Fruit fly (Drosophila melanogaster) whole organism, wandering third instar larva: Measurements from ENCODE around the gene Cyp304a1.
A peak's percentile ranks its signal among the peaks of the same experiment; 100 is the strongest.

Experiments used
- CG32264 ChIP-seq: fragments of 200-800 bp; sonication (Bioruptor generic); optimal IDR thresholded peaks from 2 replicates; lab custom pipeline; 2016; ENCODE audit warnings: missing biosample characterization, missing genetic modification characterization
- CG9705 ChIP-seq: fragments of 200-800 bp; sonication (Bioruptor generic); optimal IDR thresholded peaks from 2 replicates; lab custom pipeline; 2018; ENCODE audit warnings: missing biosample characterization, mild to moderate bottlenecking, missing genetic modification characterization
- CrebA ChIP-seq: fragments of 200-800 bp; sonication (Bioruptor generic); optimal IDR thresholded peaks from 2 replicates; lab custom pipeline; 2016; ENCODE audit warnings: missing biosample characterization, mild to moderate bottlenecking, missing genetic modification characterization, borderline replicate concordance
- Dif ChIP-seq: fragments of 200-275, 200-300 bp; sonication (Bioruptor generic); optimal IDR thresholded peaks from 2 replicates; lab custom pipeline; 2018; ENCODE audit warnings: missing biosample characterization, missing genetic modification characterization; ENCODE audit not compliant: partially characterized antibody
- GATAd ChIP-seq: sonication (Bioruptor generic); optimal IDR thresholded peaks from 2 replicates; lab custom pipeline; 2016; ENCODE audit warnings: missing biosample characterization, missing genetic modification characterization
- HLH106 ChIP-seq: fragments of 200-800 bp; optimal IDR thresholded peaks from 3 replicates; lab custom pipeline; 2019; ENCODE audit warnings: missing biosample characterization, mild to moderate bottlenecking, missing genetic modification characterization, moderate library complexity
- Hnf4 ChIP-seq: fragments of 200-800 bp; sonication (Bioruptor generic); optimal IDR thresholded peaks from 2 replicates; lab custom pipeline; 2016; ENCODE audit warnings: missing biosample characterization, mild to moderate bottlenecking, missing genetic modification characterization
- Hr83 ChIP-seq: fragments of 200-300 bp; sonication (Bioruptor generic); optimal IDR thresholded peaks from 2 replicates; lab custom pipeline; 2016; ENCODE audit warnings: missing biosample characterization, mild to moderate bottlenecking, missing genetic modification characterization, moderate library complexity; ENCODE audit not compliant: poor library complexity, severe bottlenecking
- Jra ChIP-seq: sonication (Bioruptor generic); optimal IDR thresholded peaks from 2 replicates; lab custom pipeline; 2016; ENCODE audit warnings: missing biosample characterization, missing genetic modification characterization
- Mio ChIP-seq: sonication (Bioruptor generic); optimal IDR thresholded peaks from 2 replicates; lab custom pipeline; 2016; ENCODE audit warnings: missing biosample characterization, missing genetic modification characterization
- N ChIP-seq: fragments of >200 bp; optimal IDR thresholded peaks from 2 replicates; lab custom pipeline; 2018; ENCODE audit warnings: missing biosample characterization, missing external identifiers, missing genetic modification characterization
- OdsH ChIP-seq: fragments of 200-800 bp; sonication (Bioruptor generic); optimal IDR thresholded peaks from 2 replicates; lab custom pipeline; 2016; ENCODE audit warnings: missing biosample characterization, mild to moderate bottlenecking, missing genetic modification characterization
- Rel ChIP-seq, 2 experiments: fragments of 200-800 bp; sonication (Bioruptor generic) in 1 of 2; optimal IDR thresholded peaks; 2 replicates in 1 of 2; 3 replicates in 1 of 2; lab custom pipeline; 2016 to 2019; ENCODE audit warnings: mild to moderate bottlenecking in 2 of 2, missing biosample characterization in 2 of 2, missing genetic modification characterization in 2 of 2, moderate library complexity in 1 of 2
- Sp1 ChIP-seq: fragments of 200-800 bp; sonication (Bioruptor generic); optimal IDR thresholded peaks from 3 replicates; lab custom pipeline; 2019; ENCODE audit warnings: missing biosample characterization, mild to moderate bottlenecking, missing genetic modification characterization, moderate library complexity
- Vsx2 ChIP-seq: fragments of 200-300, 225-300 bp; sonication (Bioruptor generic); optimal IDR thresholded peaks from 2 replicates; lab custom pipeline; 2018; ENCODE audit warnings: missing biosample characterization, missing genetic modification characterization; ENCODE audit not compliant: partially characterized antibody
- brk ChIP-seq: fragments of 200-800 bp; sonication (Bioruptor generic); optimal IDR thresholded peaks from 2 replicates; lab custom pipeline; 2016; ENCODE audit warnings: missing biosample characterization, mild to moderate bottlenecking, missing genetic modification characterization
- dl ChIP-seq, 2 experiments: fragments of 175-275, 200-275 bp in 1 of 2; fragments of 200-275 bp in 1 of 2; sonication (Bioruptor generic); optimal IDR thresholded peaks; lab custom pipeline; 2018; ENCODE audit warnings: mild to moderate bottlenecking in 2 of 2, missing biosample characterization in 2 of 2, missing genetic modification characterization in 2 of 2, moderate library complexity in 2 of 2; ENCODE audit not compliant: partially characterized antibody in 2 of 2, insufficient read depth in 1 of 2
- dmrt93B ChIP-seq: fragments of 200-800 bp; sonication (Bioruptor generic); optimal IDR thresholded peaks from 2 replicates; lab custom pipeline; 2018; ENCODE audit warnings: missing biosample characterization, mild to moderate bottlenecking, missing genetic modification characterization
- ey ChIP-seq: fragments of 200-800 bp; sonication (Bioruptor generic); optimal IDR thresholded peaks from 2 replicates; lab custom pipeline; 2016; ENCODE audit warnings: missing biosample characterization, missing genetic modification characterization
- foxo ChIP-seq, 2 experiments: fragments of 200-800 bp; sonication (Bioruptor generic); optimal IDR thresholded peaks; 2 replicates in 1 of 2; 3 replicates in 1 of 2; lab custom pipeline; 2016 to 2017; ENCODE audit warnings: missing biosample characterization in 2 of 2, missing genetic modification characterization in 2 of 2
- fru ChIP-seq: fragments of 200-800 bp; sonication (Bioruptor generic); optimal IDR thresholded peaks from 3 replicates; lab custom pipeline; 2016; ENCODE audit warnings: missing biosample characterization, mild to moderate bottlenecking, missing genetic modification characterization
- h ChIP-seq: fragments of 200-800 bp; sonication (Bioruptor generic); optimal IDR thresholded peaks from 3 replicates; lab custom pipeline; 2016; ENCODE audit warnings: missing biosample characterization, mild to moderate bottlenecking, missing genetic modification characterization
- lola ChIP-seq: fragments of >200 bp; optimal IDR thresholded peaks from 2 replicates; lab custom pipeline; 2017; ENCODE audit warnings: missing biosample characterization, missing genetic modification characterization
- psq ChIP-seq: fragments of 200-800 bp; sonication (Bioruptor generic); optimal IDR thresholded peaks from 3 replicates; lab custom pipeline; 2017; ENCODE audit warnings: missing biosample characterization, mild to moderate bottlenecking, missing genetic modification characterization, moderate library complexity
- rgr ChIP-seq: fragments of 200-800 bp; sonication (Bioruptor generic); optimal IDR thresholded peaks from 3 replicates; lab custom pipeline; 2016; ENCODE audit warnings: missing biosample characterization, mild to moderate bottlenecking, missing genetic modification characterization
- sage ChIP-seq: fragments of 200-800 bp; sonication (Bioruptor generic); optimal IDR thresholded peaks from 2 replicates; lab custom pipeline; 2016; ENCODE audit warnings: missing biosample characterization, mild to moderate bottlenecking, missing genetic modification characterization
- sv ChIP-seq: fragments of 200-800 bp; sonication (Bioruptor generic); optimal IDR thresholded peaks from 3 replicates; lab custom pipeline; 2016; ENCODE audit warnings: missing biosample characterization, missing genetic modification characterization
- tai ChIP-seq: sonication (Bioruptor generic); optimal IDR thresholded peaks from 2 replicates; lab custom pipeline; 2016; ENCODE audit warnings: missing biosample characterization, missing genetic modification characterization

Cyp304a1 gene

dm6 chr3R:12997550-12998233 is 34.1 kb downstream of the Cyp304a1 start, which contains the start of the genes CG17327, CG44194 and CG7518:
TSS of gene CG17327 (minus strand) at chr3R:12997726.
TSS of gene CG44194 (minus strand) at chr3R:12997726.
TSS of gene CG7518 (plus strand) at chr3R:12998089.
- TF ChIP-seq ey (GFP tag; lab: Kevin White, UChicago), result peak; percentile 28
- TF ChIP-seq psq (GFP tag; lab: Kevin White, UChicago), result peak; percentile 7
- no peak for TF ChIP-seq Rel (GFP tag; optimal IDR thresholded peaks at IDR 0.05; lab: Kevin White, UChicago)
- peak; percentile 82 for TF ChIP-seq Rel (tag; optimal IDR thresholded peaks at IDR 0.05; lab: Kevin White, UChicago)
- TF ChIP-seq N, result peak; percentile 25
- peak; percentile 43 for TF ChIP-seq Hr83
- no peak for TF ChIP-seq tai (GFP tag; lab: Kevin White, UChicago)
- TF ChIP-seq, all 38 proteins: peak for 5

- TF ChIP-seq psq (GFP tag; lab: Kevin White, UChicago) (no peak), CG32264 (GFP tag; lab: Kevin White, UChicago) (no peak), GATAd (GFP tag; lab: Kevin White, UChicago) (no peak), fru (GFP tag; lab: Kevin White, UChicago) (no peak), Rel (GFP tag; optimal IDR thresholded peaks at IDR 0.05; lab: Kevin White, UChicago) (no peak), Rel (tag; optimal IDR thresholded peaks at IDR 0.05; lab: Kevin White, UChicago) (no peak), dmrt93B (GFP tag; lab: Kevin White, UChicago) (no peak), CG9705 (GFP tag; lab: Kevin White, UChicago) (no peak), sv (GFP tag; lab: Kevin White, UChicago) (no peak), Hr83 (no peak), h (no peak), HLH106 (tag; lab: Kevin White, UChicago) (no peak), lola (no peak), Jra (GFP tag; lab: Kevin White, UChicago) (no peak), Sp1 (GFP tag; lab: Kevin White, UChicago) (no peak), sage (GFP tag; lab: Kevin White, UChicago) (no peak), Dif (GFP tag; lab: Kevin White, UChicago) (no peak)
Observed at dm6 chr3R:12998234-12998591, 34.6 kb downstream of the Cyp304a1 start.

- no peak for TF ChIP-seq Vsx2 (GFP tag; lab: Kevin White, UChicago)
- TF ChIP-seq sv (GFP tag; lab: Kevin White, UChicago), result no peak
- TF ChIP-seq foxo (GFP tag; optimal IDR thresholded peaks at IDR 0.05; lab: Kevin White, UChicago), result no peak
- TF ChIP-seq Hnf4 (GFP tag; lab: Kevin White, UChicago), result no peak
- no peak for TF ChIP-seq Mio (GFP tag; lab: Kevin White, UChicago)
- no peak for TF ChIP-seq OdsH (GFP tag; lab: Kevin White, UChicago)
- no peak for TF ChIP-seq sage (GFP tag; lab: Kevin White, UChicago)
- no peak for TF ChIP-seq h
- no peak for TF ChIP-seq rgr
- no peak for TF ChIP-seq HLH106 (tag; lab: Kevin White, UChicago)
- TF ChIP-seq GATAd (GFP tag; lab: Kevin White, UChicago), result no peak
- no peak for TF ChIP-seq lola
- no peak for TF ChIP-seq dl (GFP tag; optimal IDR thresholded peaks at IDR 0.05; lab: Kevin White, UChicago; ENCODE audit: insufficient read depth in 1 of 2, partially characterized antibody in 2 of 2)
- no peak for TF ChIP-seq CG32264 (GFP tag; lab: Kevin White, UChicago)
- TF ChIP-seq, all 38 proteins: peak for 0
Observed at dm6 chr3R:13009595-13009994, 46.0 kb downstream of the Cyp304a1 start, which contains the start of gene CG11656. TSS of gene CG11656 (plus strand) at chr3R:13009895.

- peak; percentile 45 for TF ChIP-seq N
- no peak for TF ChIP-seq brk (GFP tag; lab: Kevin White, UChicago)
- peak; percentile 88 for TF ChIP-seq fru (GFP tag; lab: Kevin White, UChicago)
- TF ChIP-seq Dif (GFP tag; lab: Kevin White, UChicago), result peak; percentile 4
- TF ChIP-seq, all 38 proteins: peak for 3
Observed at dm6 chr3R:13010905-13011620, 47.5 kb downstream of the Cyp304a1 start, which contains the start of gene CG8031. TSS of gene CG8031 (minus strand) at chr3R:13011310.

dm6 chr3R:13011621-13011963 is 48.0 kb downstream of the Cyp304a1 start, which contains the start of gene CtBP:
TSS of gene CtBP (plus strand) at chr3R:13011649.
- TF ChIP-seq CrebA (GFP tag; lab: Kevin White, UChicago), result no peak
- no peak for TF ChIP-seq psq (GFP tag; lab: Kevin White, UChicago)
- no peak for TF ChIP-seq Rel (GFP tag; optimal IDR thresholded peaks at IDR 0.05; lab: Kevin White, UChicago)
- peak; percentile 8 for TF ChIP-seq Rel (tag; optimal IDR thresholded peaks at IDR 0.05; lab: Kevin White, UChicago)
- TF ChIP-seq Hr83, result no peak
- no peak for TF ChIP-seq N
